Worm (Caenorhabditis elegans) whole organism, young adult: Measurements from ENCODE around the gene D1005.4.

Experiments used
- B0336.3 ChIP-seq: fragments of 200-800 bp; sonication (Bioruptor generic); IDR thresholded peaks from 2 replicates; pipeline ENCODE4 v1.3.6; 2022; ENCODE audit warnings: missing genetic modification characterization, missing compliant biosample characterization
- C06A6.2 ChIP-seq: fragments of 200-800 bp; sonication (Bioruptor generic); conservative IDR thresholded peaks from 2 replicates; pipeline ENCODE4 v1.3.6; 2022; ENCODE audit warnings: missing genetic modification characterization, missing compliant biosample characterization
- D2030.7 ChIP-seq: fragments of 200-800 bp; sonication (Bioruptor generic); IDR thresholded peaks from 2 replicates; pipeline ENCODE4 v1.3.6; 2022; ENCODE audit warnings: missing genetic modification reagents, missing genetic modification characterization, missing compliant biosample characterization
- F23B12.7 ChIP-seq: sonication (generic microtip); optimal IDR thresholded peaks from 2 replicates; lab custom pipeline; 2017; ENCODE audit warnings: missing genetic modification characterization, mild to moderate bottlenecking, missing compliant biosample characterization, antibody characterized with exemption, moderate library complexity; ENCODE audit not compliant: insufficient read depth
- F49E8.2 ChIP-seq: sonication (generic microtip); optimal IDR thresholded peaks from 3 replicates; lab custom pipeline; 2017; ENCODE audit warnings: missing genetic modification characterization, mild to moderate bottlenecking, missing compliant biosample characterization, antibody characterized with exemption, moderate library complexity; ENCODE audit not compliant: insufficient read depth
- F52B5.7 ChIP-seq: sonication (generic microtip); optimal IDR thresholded peaks from 2 replicates; lab custom pipeline; 2016; ENCODE audit warnings: mild to moderate bottlenecking, missing genetic modification characterization, missing compliant biosample characterization
- Y53G8AR.9 ChIP-seq: fragments of 200-800 bp; sonication (Bioruptor generic); conservative IDR thresholded peaks from 2 replicates; pipeline ENCODE4 v1.3.6; 2022; ENCODE audit warnings: missing genetic modification reagents, missing genetic modification characterization, missing compliant biosample characterization
- Y79H2A.3 ChIP-seq: fragments of 200-800 bp; sonication (Bioruptor generic); conservative IDR thresholded peaks from 2 replicates; pipeline ENCODE4 v1.3.6; 2022; ENCODE audit warnings: missing genetic modification reagents, missing genetic modification characterization, missing compliant biosample characterization
- aptf-3 ChIP-seq: fragments of 200-800 bp; sonication (Bioruptor generic); IDR thresholded peaks from 2 replicates; pipeline ENCODE4 v1.3.6; 2022; ENCODE audit warnings: missing genetic modification characterization, missing compliant biosample characterization
- attf-5 ChIP-seq: fragments of 200-800 bp; sonication (Bioruptor generic); optimal IDR thresholded peaks from 2 replicates; lab custom pipeline; 2018; ENCODE audit warnings: mild to moderate bottlenecking, missing genetic modification characterization, missing compliant biosample characterization
- attf-6 ChIP-seq: fragments of 200-800 bp; sonication (Bioruptor generic); IDR thresholded peaks from 2 replicates; pipeline ENCODE4 v1.3.6; 2022; ENCODE audit warnings: missing genetic modification reagents, missing genetic modification characterization, missing compliant biosample characterization
- ccch-3 ChIP-seq: fragments of 200-800 bp; sonication (Bioruptor generic); optimal IDR thresholded peaks from 2 replicates; lab custom pipeline; 2018; ENCODE audit warnings: mild to moderate bottlenecking, missing genetic modification characterization, missing compliant biosample characterization
- cebp-1 ChIP-seq, 2 experiments: fragments of 200-800 bp in 1 of 2; sonication (Bioruptor generic) in 1 of 2; sonication (generic microtip) in 1 of 2; IDR thresholded peaks in 1 of 2; optimal IDR thresholded peaks in 1 of 2; 2 replicates each; pipeline versions ENCODE4 v1.3.6 to Lab custom; 2017 to 2022; ENCODE audit warnings: missing compliant biosample characterization in 2 of 2, missing genetic modification characterization in 2 of 2, mild to moderate bottlenecking in 1 of 2, missing genetic modification reagents in 1 of 2, moderate library complexity in 1 of 2
- cebp-2 ChIP-seq: fragments of 200-800 bp; sonication (Bioruptor generic); IDR thresholded peaks from 2 replicates; pipeline ENCODE4 v1.3.6; 2022; ENCODE audit warnings: missing genetic modification characterization, missing compliant biosample characterization
- ceh-100 ChIP-seq: fragments of 200-800 bp; sonication (Bioruptor generic); IDR thresholded peaks from 2 replicates; pipeline ENCODE4 v1.3.6; 2022; ENCODE audit warnings: missing genetic modification reagents, missing genetic modification characterization, missing compliant biosample characterization
- ceh-91 ChIP-seq: fragments of 200-800 bp; sonication (Bioruptor generic); IDR thresholded peaks from 2 replicates; pipeline ENCODE4 v1.3.6; 2022; ENCODE audit warnings: missing genetic modification reagents, missing genetic modification characterization, missing compliant biosample characterization
- egrh-3 ChIP-seq: fragments of 200-800 bp; sonication (Bioruptor generic); IDR thresholded peaks from 2 replicates; pipeline ENCODE4 v1.3.6; 2022; ENCODE audit warnings: missing genetic modification reagents, missing genetic modification characterization, missing compliant biosample characterization
- gei-17 ChIP-seq: fragments of 200-800 bp; sonication (Bioruptor generic); optimal IDR thresholded peaks from 2 replicates; lab custom pipeline; 2018; ENCODE audit warnings: mild to moderate bottlenecking, missing genetic modification characterization, missing compliant biosample characterization
- hlh-26 ChIP-seq: fragments of 200-800 bp; sonication (Bioruptor generic); conservative IDR thresholded peaks from 2 replicates; pipeline ENCODE4 v1.3.6; 2022; ENCODE audit warnings: missing genetic modification reagents, missing genetic modification characterization, missing compliant biosample characterization
- hmg-1.2 ChIP-seq: fragments of 200-800 bp; sonication (Bioruptor generic); IDR thresholded peaks from 2 replicates; pipeline ENCODE4 v1.3.6; 2022; ENCODE audit warnings: missing genetic modification reagents, missing genetic modification characterization, missing compliant biosample characterization
- hsf-1 ChIP-seq: fragments of 200-800 bp; sonication (Bioruptor generic); IDR thresholded peaks from 2 replicates; pipeline ENCODE4 v1.3.6; 2022; ENCODE audit warnings: missing genetic modification reagents, missing genetic modification characterization, missing compliant biosample characterization
- let-526 ChIP-seq: fragments of 200-800 bp; sonication (Bioruptor generic); IDR thresholded peaks from 2 replicates; pipeline ENCODE4 v1.3.6; 2022; ENCODE audit warnings: missing genetic modification reagents, missing genetic modification characterization, missing compliant biosample characterization
- lin-35 ChIP-seq, 3 experiments: fragments of 150-350 bp in 2 of 3; sonication (generic microtip) in 1 of 3; optimal IDR thresholded peaks; 2 replicates each; lab custom pipeline; 2014 to 2018; ENCODE audit warnings: missing biosample characterization in 3 of 3, missing genetic modification characterization in 3 of 3, missing genetic modification reagents in 3 of 3
- lir-1 ChIP-seq: fragments of 200-800 bp; sonication (Bioruptor generic); conservative IDR thresholded peaks from 2 replicates; pipeline ENCODE4 v1.3.6; 2022; ENCODE audit warnings: missing genetic modification reagents, missing genetic modification characterization, missing compliant biosample characterization
- lsl-1 ChIP-seq: fragments of 200-800 bp; sonication (Bioruptor generic); optimal IDR thresholded peaks from 2 replicates; lab custom pipeline; 2018; ENCODE audit warnings: mild to moderate bottlenecking, missing genetic modification characterization, moderate library complexity, missing compliant biosample characterization
- madf-10 ChIP-seq: sonication (generic microtip); optimal IDR thresholded peaks from 2 replicates; lab custom pipeline; 2016; ENCODE audit warnings: mild to moderate bottlenecking, missing genetic modification characterization, missing compliant biosample characterization
- madf-8 ChIP-seq: fragments of 200-800 bp; sonication (Bioruptor generic); conservative IDR thresholded peaks from 2 replicates; pipeline ENCODE4 v1.3.6; 2022; ENCODE audit warnings: missing genetic modification reagents, missing genetic modification characterization, missing compliant biosample characterization
- nfya-1 ChIP-seq: sonication (generic microtip); optimal IDR thresholded peaks from 2 replicates; lab custom pipeline; 2017; ENCODE audit warnings: antibody characterized with exemption, missing compliant biosample characterization, missing genetic modification characterization, borderline replicate concordance; ENCODE audit not compliant: insufficient read depth
- nhr-120 ChIP-seq: fragments of 200-800 bp; sonication (Bioruptor generic); IDR thresholded peaks from 2 replicates; pipeline ENCODE4 v1.3.6; 2022; ENCODE audit warnings: missing genetic modification characterization, missing compliant biosample characterization
- nhr-179 ChIP-seq: sonication (generic microtip); optimal IDR thresholded peaks from 2 replicates; lab custom pipeline; 2016; ENCODE audit warnings: mild to moderate bottlenecking, missing genetic modification characterization, missing compliant biosample characterization
- pbrm-1 ChIP-seq: fragments of 200-800 bp; sonication (Bioruptor generic); IDR thresholded peaks from 2 replicates; pipeline ENCODE4 v1.3.6; 2022; ENCODE audit warnings: missing genetic modification reagents, missing genetic modification characterization, missing compliant biosample characterization
- pha-4 ChIP-seq: fragments of 150-350 bp; sonication (generic microtip); optimal IDR thresholded peaks from 2 replicates; lab custom pipeline; 2014; ENCODE audit warnings: missing biosample characterization, missing genetic modification reagents, missing genetic modification characterization
- rcor-1 ChIP-seq: fragments of 200-800 bp; sonication (Bioruptor generic); IDR thresholded peaks from 2 replicates; pipeline ENCODE4 v1.3.6; 2022; ENCODE audit warnings: missing genetic modification reagents, missing genetic modification characterization, missing compliant biosample characterization
- repo-1 ChIP-seq: sonication (generic microtip); optimal IDR thresholded peaks from 2 replicates; lab custom pipeline; 2017; ENCODE audit warnings: mild to moderate bottlenecking, missing genetic modification characterization, missing compliant biosample characterization
- snpc-1.1 ChIP-seq: sonication (generic microtip); optimal IDR thresholded peaks from 2 replicates; lab custom pipeline; 2017; ENCODE audit warnings: missing genetic modification characterization, mild to moderate bottlenecking, missing compliant biosample characterization, antibody characterized with exemption, moderate library complexity, missing genotype, missing genetic modification reagents; ENCODE audit not compliant: insufficient read depth
- snpc-4 ChIP-seq, 5 experiments: fragments of 150-350 bp in 1 of 5; sonication (generic microtip) in 4 of 5; optimal IDR thresholded peaks; 2 replicates each; lab custom pipeline; 2014 to 2018; ENCODE audit warnings: missing genetic modification characterization in 5 of 5, missing biosample characterization in 3 of 5, antibody characterized with exemption in 2 of 5, mild to moderate bottlenecking in 2 of 5, missing compliant biosample characterization in 2 of 5, missing genotype in 2 of 5, moderate library complexity in 2 of 5, missing genetic modification reagents in 1 of 5
- tbp1 ChIP-seq: fragments of 200-800 bp; sonication (Bioruptor generic); optimal IDR thresholded peaks from 2 replicates; lab custom pipeline; 2018; ENCODE audit warnings: mild to moderate bottlenecking, missing genetic modification characterization, missing compliant biosample characterization
- unc-130 ChIP-seq: sonication (generic microtip); optimal IDR thresholded peaks from 2 replicates; lab custom pipeline; 2016; ENCODE audit warnings: missing genetic modification reagents, missing genetic modification characterization, missing compliant biosample characterization
- unc-62 ChIP-seq: fragments of 150-350 bp; optimal IDR thresholded peaks from 2 replicates; lab custom pipeline; 2014; ENCODE audit warnings: missing biosample characterization, missing genetic modification reagents, missing genetic modification characterization
- zfh-2 ChIP-seq: fragments of 200-800 bp; sonication (Bioruptor generic); conservative IDR thresholded peaks from 2 replicates; pipeline ENCODE4 v1.3.6; 2022; ENCODE audit warnings: missing genetic modification reagents, missing genetic modification characterization, missing compliant biosample characterization
- ztf-18 ChIP-seq: sonication (generic microtip); optimal IDR thresholded peaks from 2 replicates; lab custom pipeline; 2016; ENCODE audit warnings: missing genotype, mild to moderate bottlenecking, missing genetic modification characterization, missing compliant biosample characterization
- ztf-22 ChIP-seq: fragments of 200-800 bp; sonication (Bioruptor generic); optimal IDR thresholded peaks from 2 replicates; lab custom pipeline; 2018; ENCODE audit warnings: mild to moderate bottlenecking, missing genetic modification characterization, moderate library complexity, missing compliant biosample characterization
- ztf-26 ChIP-seq: sonication (generic microtip); optimal IDR thresholded peaks from 2 replicates; lab custom pipeline; 2017; ENCODE audit warnings: missing genetic modification characterization, missing compliant biosample characterization
- ztf-28 ChIP-seq: fragments of 200-800 bp; sonication (Bioruptor generic); IDR thresholded peaks from 2 replicates; pipeline ENCODE4 v1.3.6; 2022; ENCODE audit warnings: missing genetic modification reagents, missing genetic modification characterization, missing compliant biosample characterization
- ztf-3 ChIP-seq: fragments of 200-800 bp; sonication (Bioruptor generic); optimal IDR thresholded peaks from 2 replicates; lab custom pipeline; 2018; ENCODE audit warnings: mild to moderate bottlenecking, missing genetic modification characterization, missing compliant biosample characterization
- ztf-6 ChIP-seq: fragments of 200-800 bp; sonication (Bioruptor generic); IDR thresholded peaks from 2 replicates; pipeline ENCODE4 v1.3.6; 2022; ENCODE audit warnings: missing genetic modification reagents, missing genetic modification characterization, missing compliant biosample characterization

The D1005.4 gene

DNA sequence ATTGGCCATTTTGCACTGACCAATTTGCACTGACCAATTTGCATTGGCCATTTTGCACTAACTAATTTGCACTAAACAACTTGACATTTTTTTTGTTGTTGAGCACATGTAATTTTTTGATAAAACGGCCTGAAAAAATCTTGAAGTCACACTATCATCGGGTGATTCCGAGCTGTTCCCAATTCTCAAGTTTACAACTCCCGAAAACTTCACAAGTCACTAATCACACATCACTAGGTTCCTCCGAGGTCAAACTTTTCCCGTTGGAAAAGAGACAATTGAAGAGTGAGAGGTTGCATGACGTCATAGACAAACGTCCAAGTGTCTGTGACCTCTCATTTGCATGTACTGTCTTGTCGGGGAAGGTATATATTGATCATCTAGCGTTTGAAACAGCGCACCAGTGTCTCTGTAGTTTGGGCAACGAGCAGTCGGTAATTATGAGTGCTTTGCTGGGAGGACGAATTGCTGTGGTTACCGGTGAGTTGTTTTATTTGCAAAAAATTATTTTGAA is 574 bp upstream of the D1005.4 start, which contains the start of the genes D1005.10 and dhs-25 (continued):
- no peak for TF ChIP-seq attf-6 (GFP tag; lab: Robert Waterston, UW)
- TF ChIP-seq D2030.7 (GFP tag; lab: Robert Waterston, UW) = no peak
- TF ChIP-seq ceh-91 (GFP tag; lab: Robert Waterston, UW) = no peak
- peak; percentile 45 for TF ChIP-seq tbp1 (GFP tag; lab: Kevin White, UChicago)
- TF ChIP-seq repo-1 (tag; lab: Kevin White, UChicago) = no peak
- peak; percentile 39 for TF ChIP-seq ztf-26 (tag; lab: Kevin White, UChicago)
- TF ChIP-seq rcor-1 (GFP tag; lab: Robert Waterston, UW) = no peak
- no peak for TF ChIP-seq Y79H2A.3 (GFP tag; lab: Robert Waterston, UW)
- TF ChIP-seq ztf-18 (tag; lab: Kevin White, UChicago) = no peak
- no peak for TF ChIP-seq hlh-26 (GFP tag; lab: Robert Waterston, UW)
- 0 out of 2 replicates have a peak, but pooled peaks have one; percentile 40 for TF ChIP-seq C06A6.2 (GFP tag; lab: Robert Waterston, UW)
- no peak for TF ChIP-seq ccch-3 (GFP tag; lab: Kevin White, UChicago)
- no peak for TF ChIP-seq F49E8.2 (tag; lab: Kevin White, UChicago)
- peak; percentile 63 for TF ChIP-seq gei-17 (GFP tag; lab: Kevin White, UChicago)
- peak; percentile 12; the same call in 1 of the 2 replicates for TF ChIP-seq ceh-100 (GFP tag; lab: Robert Waterston, UW)
- TF ChIP-seq attf-5 (GFP tag; lab: Kevin White, UChicago) = no peak
- no peak for TF ChIP-seq snpc-1.1 (tag; lab: Kevin White, UChicago)
- TF ChIP-seq nhr-120 (GFP tag; lab: Robert Waterston, UW) = no peak
- no peak for TF ChIP-seq madf-8 (GFP tag; lab: Robert Waterston, UW)
- peak in 1 of 3 experiments; percentile 17 for TF ChIP-seq lin-35 (GFP tag; optimal IDR thresholded peaks at IDR 0.05; lab: Kevin White, UChicago)
- peak; percentile 86 for TF ChIP-seq pha-4 (tag; lab: Kevin White, UChicago)
- no peak for TF ChIP-seq unc-130 (GFP tag; lab: Kevin White, UChicago)
- no peak for TF ChIP-seq lir-1 (GFP tag; lab: Robert Waterston, UW)
- peak; percentile 85 for TF ChIP-seq hmg-1.2 (GFP tag; lab: Robert Waterston, UW)
- TF ChIP-seq ztf-22 (GFP tag; lab: Kevin White, UChicago) = peak; percentile 34
- no peak for TF ChIP-seq nhr-179 (tag; lab: Kevin White, UChicago)
- no peak for TF ChIP-seq snpc-4 (GFP tag; optimal IDR thresholded peaks at IDR 0.05; lab: Kevin White, UChicago)
- TF ChIP-seq snpc-4 (tag; optimal IDR thresholded peaks at IDR 0.05; lab: Kevin White, UChicago) = peak in 2 of 4 experiments; percentile 16 to 40
- no peak for TF ChIP-seq cebp-1 (GFP tag; IDR thresholded peaks at IDR 0.05; lab: Robert Waterston, UW)
- TF ChIP-seq cebp-1 (tag; optimal IDR thresholded peaks at IDR 0.05; lab: Kevin White, UChicago) = peak; percentile 64
- no peak for TF ChIP-seq ztf-3 (GFP tag; lab: Kevin White, UChicago)
- no peak for TF ChIP-seq unc-62 (GFP tag; lab: Kevin White, UChicago)
- no peak for TF ChIP-seq egrh-3 (GFP tag; lab: Robert Waterston, UW)
- peak; percentile 28 for TF ChIP-seq madf-10 (tag; lab: Kevin White, UChicago)
- TF ChIP-seq F23B12.7 (tag; lab: Kevin White, UChicago) = no peak
- TF ChIP-seq hsf-1 (GFP tag; lab: Robert Waterston, UW) = no peak
- TF ChIP-seq cebp-2 (GFP tag; lab: Robert Waterston, UW) = no peak
- no peak for TF ChIP-seq lsl-1 (GFP tag; lab: Kevin White, UChicago)
- TF ChIP-seq let-526 (GFP tag; lab: Robert Waterston, UW) = no peak
- no peak for TF ChIP-seq aptf-3 (GFP tag; lab: Robert Waterston, UW)
- no peak for TF ChIP-seq pbrm-1 (GFP tag; lab: Robert Waterston, UW)
- no peak for TF ChIP-seq nfya-1 (tag; lab: Kevin White, UChicago)
- 0 out of 2 replicates have a peak, but pooled peaks have one; percentile 43 for TF ChIP-seq Y53G8AR.9 (GFP tag; lab: Robert Waterston, UW)
- TF ChIP-seq ztf-6 (GFP tag; lab: Robert Waterston, UW) = 0 out of 2 replicates have a peak, but pooled peaks have one; percentile 38
- no peak for TF ChIP-seq ztf-28 (GFP tag; lab: Robert Waterston, UW)
- no peak for TF ChIP-seq F52B5.7 (tag; lab: Kevin White, UChicago)
- TF ChIP-seq B0336.3 (GFP tag; lab: Robert Waterston, UW) = peak; percentile 58; the same call in 1 of the 2 replicates
- no peak for TF ChIP-seq zfh-2 (GFP tag; lab: Robert Waterston, UW)
